Worm (Caenorhabditis elegans) whole organism, L1 larva: Measurements from ENCODE around the gene C25E10.12.
A peak's percentile ranks its signal among the peaks of the same experiment; 100 is the strongest.

Experiments used
- ama-1 ChIP-seq: fragments of 150-350 bp; optimal IDR thresholded peaks from 2 replicates; lab custom pipeline; 2014
- ceh-90 ChIP-seq: sonication (generic microtip); optimal IDR thresholded peaks from 2 replicates; lab custom pipeline; 2016; ENCODE audit warnings: missing genetic modification characterization, missing compliant biosample characterization
- elt-3 ChIP-seq, 6 experiments: fragments of 150-350 bp in 1 of 6; sonication (generic microtip); optimal IDR thresholded peaks; 2 replicates each; lab custom pipeline; 2017 to 2018; ENCODE audit warnings: missing biosample characterization in 6 of 6, missing genetic modification characterization in 6 of 6, inconsistent platforms in 1 of 6
- nhr-12 ChIP-seq: sonication (generic microtip); optimal IDR thresholded peaks from 2 replicates; lab custom pipeline; 2017; ENCODE audit warnings: missing biosample characterization, missing genetic modification characterization
- nhr-77 ChIP-seq: fragments of 150-350 bp; optimal IDR thresholded peaks from 2 replicates; lab custom pipeline; 2014; ENCODE audit warnings: missing biosample characterization, missing genetic modification characterization
- vab-15 ChIP-seq: sonication (generic microtip); optimal IDR thresholded peaks from 2 replicates; lab custom pipeline; 2017; ENCODE audit warnings: missing genotype, mild to moderate bottlenecking, missing genetic modification characterization, missing compliant biosample characterization
- ztf-4 ChIP-seq: fragments of 150-350 bp; optimal IDR thresholded peaks from 2 replicates; lab custom pipeline; 2014; ENCODE audit warnings: missing biosample characterization, missing genetic modification characterization

DNA sequence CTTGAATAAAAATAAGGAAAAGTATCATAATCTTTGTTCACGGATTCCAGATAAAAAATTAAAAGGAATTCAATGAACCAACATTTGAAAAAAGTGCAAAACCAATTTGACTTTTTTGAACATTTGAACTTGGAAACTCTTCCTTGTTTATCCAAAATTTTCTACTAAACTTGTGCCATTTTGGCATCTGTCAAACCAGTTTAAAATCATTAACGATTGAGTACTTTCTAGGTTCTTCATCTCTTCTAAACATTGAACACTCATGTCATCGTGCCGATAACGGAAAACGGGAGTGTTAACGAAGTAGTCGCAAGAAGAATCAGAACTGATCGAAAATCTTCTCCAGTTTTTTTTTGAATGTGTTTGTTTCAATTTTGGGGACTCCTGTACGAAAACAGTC lies 22.0 kb upstream of the C25E10.12 start:
- TF ChIP-seq ama-1 (lab: Kevin White, UChicago) (no peak), nhr-12 (tag; lab: Kevin White, UChicago) (no peak), elt-3 (tag; optimal IDR thresholded peaks at IDR 0.05; lab: Kevin White, UChicago) (peak in 2 of 6 experiments; percentile 9 to 12), ceh-90 (tag; lab: Kevin White, UChicago) (no peak), nhr-77 (tag; lab: Kevin White, UChicago) (no peak), ztf-4 (tag; lab: Kevin White, UChicago) (no peak), vab-15 (tag; lab: Kevin White, UChicago) (no peak)
